Fruit fly (Drosophila melanogaster): ENCODE measurements around the gene DNAlig3.

DNAlig3 gene

DNA sequence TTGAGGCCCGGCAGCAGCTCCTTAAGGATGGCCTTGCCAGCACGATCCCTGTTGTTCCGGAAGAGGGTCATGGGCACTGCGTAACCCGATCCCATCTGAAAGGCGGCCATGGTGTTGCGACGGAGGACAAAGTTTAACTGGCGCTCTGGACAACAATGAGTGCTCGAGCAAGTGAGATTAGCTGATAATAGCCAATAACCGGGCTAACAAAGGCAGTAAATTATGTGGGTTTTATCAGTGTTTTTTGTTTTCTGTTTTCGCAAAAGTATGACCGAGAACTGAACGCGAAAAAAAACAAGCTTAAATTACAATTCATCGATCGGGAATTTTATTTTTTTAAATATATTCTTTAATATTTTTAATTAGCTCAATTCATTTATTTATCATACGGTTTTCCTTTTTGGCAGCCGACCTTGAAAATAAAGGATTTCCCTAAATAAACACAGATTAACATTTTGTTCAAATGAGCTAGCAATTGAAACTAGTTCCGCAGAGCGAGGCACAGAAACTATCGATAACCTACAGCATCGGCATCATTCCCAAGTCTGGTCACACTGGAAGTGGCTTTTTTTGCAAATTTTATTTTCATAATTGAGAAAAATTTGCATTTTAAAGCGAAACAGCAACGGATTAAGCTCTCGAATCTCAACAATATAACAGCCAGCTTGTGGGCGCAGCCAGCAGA is 11.8 kb upstream of the DNAlig3 start, which contains the start of the genes Dip-C and pps (continued):
- TF ChIP-seq CG9876 (GFP tag; optimal IDR thresholded peaks at IDR 0.05) (no peak), ac (GFP tag; optimal IDR thresholded peaks at IDR 0.05) (no peak), CoRest (tag; optimal IDR thresholded peaks at IDR 0.05) (peak; percentile 46), HLH54F (GFP tag; optimal IDR thresholded peaks at IDR 0.05) (no peak), CG7372 (GFP tag; IDR thresholded peaks at IDR 0.05) (no peak), NC2β (GFP tag; optimal IDR thresholded peaks at IDR 0.05) (no peak), E2f1 (GFP tag; IDR thresholded peaks at IDR 0.05) (no peak), CG9215 (GFP tag; IDR thresholded peaks at IDR 0.05) (no peak), ab (GFP tag; optimal IDR thresholded peaks at IDR 0.05) (no peak), CG17186 (GFP tag; optimal IDR thresholded peaks at IDR 0.05) (no peak), CG17359 (tag; optimal IDR thresholded peaks at IDR 0.05) (no peak), CG7357 (GFP tag; IDR thresholded peaks at IDR 0.05) (no peak), sd (tag; optimal IDR thresholded peaks at IDR 0.05) (no peak), ara (GFP tag; IDR thresholded peaks at IDR 0.05) (no peak), CG13287 (GFP tag; IDR thresholded peaks at IDR 0.05; ENCODE audit: partially characterized antibody) (peak; percentile 85), Dll (GFP tag; IDR thresholded peaks at IDR 0.05; ENCODE audit: partially characterized antibody) (peak; percentile 75), gsb-n (tag; optimal IDR thresholded peaks at IDR 0.05) (no peak), CG2712 (tag; optimal IDR thresholded peaks at IDR 0.05) (no peak), CG16779 (GFP tag; IDR thresholded peaks at IDR 0.05) (no peak), CG10147 (GFP tag; optimal IDR thresholded peaks at IDR 0.05) (no peak), CG6854 (GFP tag; optimal IDR thresholded peaks at IDR 0.05) (no peak), CG12219 (GFP tag; optimal IDR thresholded peaks at IDR 0.05) (no peak), oc (tag; optimal IDR thresholded peaks at IDR 0.05) (no peak), Fer1 (GFP tag; optimal IDR thresholded peaks at IDR 0.05) (no peak), hbn (GFP tag; IDR thresholded peaks at IDR 0.05; ENCODE audit: partially characterized antibody) (peak; percentile 73), fd64A (GFP tag; optimal IDR thresholded peaks at IDR 0.05) (no peak), CG14860 (GFP tag; IDR thresholded peaks at IDR 0.05; ENCODE audit: partially characterized antibody) (peak; percentile 35; the same call in 1 of the 3 replicates), chif (GFP tag; optimal IDR thresholded peaks at IDR 0.05) (no peak), zen2 (GFP tag; IDR thresholded peaks at IDR 0.05; ENCODE audit: partially characterized antibody) (peak; percentile 55; the same call in 2 of the 3 replicates), NK7.1 (GFP tag; optimal IDR thresholded peaks at IDR 0.05) (no peak), CG18011 (GFP tag; optimal IDR thresholded peaks at IDR 0.05) (no peak), amos (GFP tag; IDR thresholded peaks at IDR 0.05; ENCODE audit: partially characterized antibody) (peak; percentile 82), Rx (GFP tag; IDR thresholded peaks at IDR 0.05) (no peak), cato (GFP tag; optimal IDR thresholded peaks at IDR 0.05; ENCODE audit: borderline replicate concordance) (no peak), CG3838 (GFP tag; optimal IDR thresholded peaks at IDR 0.05) (no peak), CG15514 (GFP tag; optimal IDR thresholded peaks at IDR 0.05) (peak; percentile 99), CG2116 (GFP tag; optimal IDR thresholded peaks at IDR 0.05) (peak; percentile 35), Meics (GFP tag; optimal IDR thresholded peaks at IDR 0.05) (no peak), CG17912 (GFP tag; optimal IDR thresholded peaks at IDR 0.05) (no peak), CG1832 (GFP tag; optimal IDR thresholded peaks at IDR 0.05) (no peak), nau (GFP tag; optimal IDR thresholded peaks at IDR 0.05) (no peak), CG3065 (GFP tag; optimal IDR thresholded peaks at IDR 0.05) (no peak), corto (GFP tag; optimal IDR thresholded peaks at IDR 0.05) (no peak), dmrt11E (tag; optimal IDR thresholded peaks at IDR 0.05) (no peak), ttk (GFP tag; IDR thresholded peaks at IDR 0.05) (no peak), z (GFP tag; IDR thresholded peaks at IDR 0.05) (no peak), CG17829 (tag; optimal IDR thresholded peaks at IDR 0.05) (peak; percentile 56), Jarid2 (GFP tag; optimal IDR thresholded peaks at IDR 0.05) (no peak), Sox100B (GFP tag; optimal IDR thresholded peaks at IDR 0.05) (no peak)

Data from whole organism, embryonic.